Worm (Caenorhabditis elegans) whole organism, mixed stage, embryonic: ENCODE results near the gene F21A3.11.

Experiments used
- blmp-1 ChIP-seq: fragments of 150-350 bp; optimal IDR thresholded peaks from 2 replicates; lab custom pipeline; 2014; ENCODE audit warnings: missing biosample characterization, missing genetic modification characterization
- elt-3 ChIP-seq: fragments of 150-350 bp; optimal IDR thresholded peaks from 2 replicates; lab custom pipeline; 2014; ENCODE audit warnings: missing biosample characterization, missing genetic modification characterization
- flh-1 ChIP-seq: fragments of 200-800 bp; sonication (Bioruptor generic); optimal IDR thresholded peaks from 2 replicates; lab custom pipeline; 2018; ENCODE audit warnings: mild to moderate bottlenecking, missing genetic modification characterization, moderate library complexity, missing compliant biosample characterization
- lsy-2 ChIP-seq: fragments of 150-350 bp; optimal IDR thresholded peaks from 2 replicates; lab custom pipeline; 2014; ENCODE audit warnings: missing biosample characterization, missing genetic modification characterization
- mep-1 ChIP-seq: fragments of 150-350 bp; optimal IDR thresholded peaks from 2 replicates; lab custom pipeline; 2017; ENCODE audit warnings: missing biosample characterization, missing genetic modification reagents, missing genetic modification characterization, inconsistent platforms
- unc-39 ChIP-seq: fragments of 150-350 bp; optimal IDR thresholded peaks from 2 replicates; lab custom pipeline; 2014; ENCODE audit warnings: missing biosample characterization, missing genetic modification characterization
- ztf-11 ChIP-seq: fragments of 150-350 bp; optimal IDR thresholded peaks from 2 replicates; lab custom pipeline; 2014; ENCODE audit warnings: missing biosample characterization, missing genetic modification characterization

ce11 chrV:15529069-15529468 is 3.9 kb downstream of the F21A3.11 start, which contains the start of gene srh-276:
- TF ChIP-seq ztf-11 (no peak), blmp-1 (tag; lab: Kevin White, UChicago) (no peak), mep-1 (tag; lab: Kevin White, UChicago) (no peak), flh-1 (GFP tag; lab: Kevin White, UChicago) (no peak), lsy-2 (tag; lab: Kevin White, UChicago) (no peak), unc-39 (tag; lab: Kevin White, UChicago) (no peak), elt-3 (tag; lab: Kevin White, UChicago) (no peak)
